Fruit fly (Drosophila melanogaster) whole organism, embryonic: ENCODE measurements around the gene ida.

Experiments used
- CG10267 ChIP-seq: fragments of 200-800 bp; sonication (Bioruptor generic); optimal IDR thresholded peaks from 2 replicates; lab custom pipeline; 2018; ENCODE audit warnings: missing biosample characterization, mild to moderate bottlenecking, missing genetic modification characterization, moderate library complexity
- CG11723 ChIP-seq: fragments of 200-800 bp; sonication (Bioruptor generic); optimal IDR thresholded peaks from 2 replicates; lab custom pipeline; 2017; ENCODE audit warnings: missing biosample characterization, mild to moderate bottlenecking, missing genetic modification characterization
- CG12236 ChIP-seq: fragments of 200-800 bp; sonication (Bioruptor generic); optimal IDR thresholded peaks from 2 replicates; lab custom pipeline; 2016; ENCODE audit warnings: missing biosample characterization, missing genetic modification characterization
- CG14014 ChIP-seq: fragments of 200-800 bp; sonication (Bioruptor generic); IDR thresholded peaks from 2 replicates; pipeline ENCODE4 v1.3.6; 2022; ENCODE audit warnings: missing biosample characterization, missing genetic modification characterization
- CG15011 ChIP-seq: fragments of 200-800 bp; sonication (Bioruptor generic); optimal IDR thresholded peaks from 3 replicates; lab custom pipeline; 2018; ENCODE audit warnings: missing biosample characterization, mild to moderate bottlenecking, missing genetic modification characterization
- CG17912 ChIP-seq: fragments of 200-800 bp; sonication (Bioruptor generic); optimal IDR thresholded peaks from 2 replicates; lab custom pipeline; 2018; ENCODE audit warnings: missing biosample characterization, mild to moderate bottlenecking, missing genetic modification characterization
- CG3407 ChIP-seq: fragments of 200-800 bp; sonication (Bioruptor generic); optimal IDR thresholded peaks from 2 replicates; lab custom pipeline; 2018; ENCODE audit warnings: missing biosample characterization, mild to moderate bottlenecking, missing genetic modification characterization
- CG3995 ChIP-seq: fragments of 200-800 bp; sonication (Bioruptor generic); optimal IDR thresholded peaks from 3 replicates; lab custom pipeline; 2016; ENCODE audit warnings: missing biosample characterization, missing genetic modification characterization
- CG4328 ChIP-seq: fragments of 200-800 bp; sonication (Bioruptor generic); optimal IDR thresholded peaks from 3 replicates; lab custom pipeline; 2017; ENCODE audit warnings: missing biosample characterization, missing genetic modification reagents, missing genetic modification characterization
- CG4404 ChIP-seq: fragments of 200-800 bp; sonication (Bioruptor generic); IDR thresholded peaks from 2 replicates; pipeline ENCODE4 v1.3.6; 2022; ENCODE audit warnings: missing biosample characterization, missing genetic modification characterization
- CG4820 ChIP-seq: fragments of 200-800 bp; sonication (Bioruptor generic); optimal IDR thresholded peaks from 3 replicates; lab custom pipeline; 2016; ENCODE audit warnings: missing biosample characterization, missing genetic modification characterization
- CG5953 ChIP-seq: fragments of 200-800 bp; sonication (Bioruptor generic); IDR thresholded peaks from 2 replicates; pipeline ENCODE4 v1.3.6; 2022; ENCODE audit warnings: missing biosample characterization, missing genetic modification characterization
- CG7556 ChIP-seq: fragments of 200-800 bp; sonication (Bioruptor generic); optimal IDR thresholded peaks from 2 replicates; lab custom pipeline; 2017; ENCODE audit warnings: missing biosample characterization, mild to moderate bottlenecking, missing genetic modification characterization
- CG7928 ChIP-seq: fragments of 200-800 bp; sonication (Bioruptor generic); optimal IDR thresholded peaks from 2 replicates; lab custom pipeline; 2017; ENCODE audit warnings: missing biosample characterization, mild to moderate bottlenecking, missing genetic modification characterization
- CG8924 ChIP-seq: fragments of 200-800 bp; optimal IDR thresholded peaks from 3 replicates; lab custom pipeline; 2019; ENCODE audit warnings: missing biosample characterization, mild to moderate bottlenecking, missing genetic modification characterization, moderate library complexity
- CG9215 ChIP-seq: fragments of 200-800 bp; sonication (Bioruptor generic); IDR thresholded peaks from 2 replicates; pipeline ENCODE4 v1.3.6; 2022; ENCODE audit warnings: missing biosample characterization, missing genetic modification characterization
- CG9817 ChIP-seq: fragments of 200-800 bp; sonication (Bioruptor generic); optimal IDR thresholded peaks from 2 replicates; lab custom pipeline; 2018; ENCODE audit warnings: missing biosample characterization, mild to moderate bottlenecking, missing genetic modification characterization, moderate library complexity
- Dbx ChIP-seq: fragments of 200-800 bp; sonication (Bioruptor generic); IDR thresholded peaks from 3 replicates; pipeline ENCODE4 v1.3.6; 2022; ENCODE audit warnings: missing biosample characterization, missing genetic modification characterization
- Dip3 ChIP-seq: fragments of 200-800 bp; sonication (Bioruptor generic); optimal IDR thresholded peaks from 3 replicates; lab custom pipeline; 2016; ENCODE audit warnings: missing biosample characterization, missing genetic modification characterization
- Dp ChIP-seq: fragments of 200-800 bp; sonication (Bioruptor generic); optimal IDR thresholded peaks from 2 replicates; lab custom pipeline; 2018; ENCODE audit warnings: missing biosample characterization, mild to moderate bottlenecking, missing genetic modification characterization, moderate library complexity
- Fer1 ChIP-seq: fragments of 200-800 bp; sonication (Bioruptor generic); optimal IDR thresholded peaks from 2 replicates; lab custom pipeline; 2017; ENCODE audit warnings: missing biosample characterization, mild to moderate bottlenecking, missing genetic modification characterization
- H2.0 ChIP-seq: fragments of 200-800 bp; sonication (Bioruptor generic); IDR thresholded peaks from 2 replicates; pipeline ENCODE4 v1.3.6; 2022; ENCODE audit warnings: missing biosample characterization, missing genetic modification characterization
- Hr3 ChIP-seq: fragments of 200-800 bp; sonication (Bioruptor generic); optimal IDR thresholded peaks from 3 replicates; lab custom pipeline; 2016; ENCODE audit warnings: missing biosample characterization, missing genetic modification characterization
- Hr51 ChIP-seq, 2 experiments: fragments of 200-800 bp; sonication (Bioruptor generic); optimal IDR thresholded peaks; 2 replicates in 1 of 2; 3 replicates in 1 of 2; lab custom pipeline; 2016 to 2018; ENCODE audit warnings: missing biosample characterization in 2 of 2, missing genetic modification characterization in 2 of 2, mild to moderate bottlenecking in 1 of 2, moderate library complexity in 1 of 2
- Hsf ChIP-seq: fragments of 200-800 bp; sonication (Bioruptor generic); optimal IDR thresholded peaks from 3 replicates; lab custom pipeline; 2016; ENCODE audit warnings: missing biosample characterization, missing genetic modification characterization
- Jarid2 ChIP-seq: fragments of 200-800 bp; sonication (Bioruptor generic); optimal IDR thresholded peaks from 3 replicates; lab custom pipeline; 2017; ENCODE audit warnings: mild to moderate bottlenecking, missing biosample characterization, missing genetic modification reagents, missing genetic modification characterization
- NFAT ChIP-seq: fragments of 200-800 bp; sonication (Bioruptor generic); IDR thresholded peaks from 2 replicates; pipeline ENCODE4 v1.3.6; 2022; ENCODE audit warnings: missing biosample characterization, missing genetic modification characterization
- Six4 ChIP-seq: fragments of 200-800 bp; sonication (Bioruptor generic); optimal IDR thresholded peaks from 2 replicates; lab custom pipeline; 2016; ENCODE audit warnings: missing biosample characterization, missing genetic modification characterization
- Spps ChIP-seq: fragments of 200-800 bp; sonication (Bioruptor generic); optimal IDR thresholded peaks from 2 replicates; lab custom pipeline; 2018; ENCODE audit warnings: missing biosample characterization, mild to moderate bottlenecking, missing genetic modification characterization
- ab ChIP-seq: fragments of 200-800 bp; sonication (Bioruptor generic); optimal IDR thresholded peaks from 2 replicates; lab custom pipeline; 2016; ENCODE audit warnings: missing biosample characterization, missing genetic modification characterization
- aop ChIP-seq: fragments of 200-800 bp; sonication (Bioruptor generic); IDR thresholded peaks from 2 replicates; pipeline ENCODE4 v1.3.6; 2022; ENCODE audit warnings: missing biosample characterization, missing genetic modification characterization
- ash1 ChIP-seq: fragments of 200-800 bp; sonication (Bioruptor generic); optimal IDR thresholded peaks from 2 replicates; lab custom pipeline; 2018; ENCODE audit warnings: missing biosample characterization, mild to moderate bottlenecking, missing genetic modification characterization
- bigmax ChIP-seq: fragments of 200-800 bp; sonication (Bioruptor generic); optimal IDR thresholded peaks from 2 replicates; lab custom pipeline; 2018; ENCODE audit warnings: missing biosample characterization, mild to moderate bottlenecking, missing genetic modification characterization
- chm ChIP-seq: fragments of 200-800 bp; sonication (Bioruptor generic); IDR thresholded peaks from 2 replicates; pipeline ENCODE4 v1.3.6; 2022; ENCODE audit warnings: missing biosample characterization, missing genetic modification characterization
- cwo ChIP-seq: fragments of 200-800 bp; sonication (Bioruptor generic); optimal IDR thresholded peaks from 3 replicates; lab custom pipeline; 2017; ENCODE audit warnings: missing biosample characterization, missing genetic modification characterization, mild to moderate bottlenecking, moderate library complexity, missing genetic modification reagents
- dpn ChIP-seq, 2 experiments: fragments of 200-800 bp; sonication (Bioruptor generic); optimal IDR thresholded peaks; 3 replicates each; lab custom pipeline; 2016; ENCODE audit warnings: missing biosample characterization in 2 of 2, missing genetic modification characterization in 2 of 2
- fd102C ChIP-seq: fragments of 200-800 bp; sonication (Bioruptor generic); optimal IDR thresholded peaks from 2 replicates; lab custom pipeline; 2018; ENCODE audit warnings: missing biosample characterization, mild to moderate bottlenecking, missing genetic modification characterization, moderate library complexity
- hkb ChIP-seq, 2 experiments: fragments of 200-800 bp in 1 of 2; fragments of >200 bp in 1 of 2; sonication (Bioruptor generic) in 1 of 2; IDR thresholded peaks in 1 of 2; optimal IDR thresholded peaks in 1 of 2; 2 replicates each; pipeline versions ENCODE4 v1.3.6 to Lab custom; 2017 to 2022; ENCODE audit warnings: missing biosample characterization in 1 of 2, missing genetic modification characterization in 1 of 2
- lab ChIP-seq: fragments of 200-800 bp; sonication (Bioruptor generic); optimal IDR thresholded peaks from 3 replicates; lab custom pipeline; 2017; ENCODE audit warnings: missing biosample characterization, missing genetic modification characterization, mild to moderate bottlenecking, moderate library complexity, missing genetic modification reagents
- lbe ChIP-seq: fragments of 200-800 bp; sonication (Bioruptor generic); optimal IDR thresholded peaks from 2 replicates; lab custom pipeline; 2016; ENCODE audit warnings: missing biosample characterization, mild to moderate bottlenecking, missing genetic modification characterization
- lmd ChIP-seq: fragments of 200-800 bp; sonication (Bioruptor generic); IDR thresholded peaks from 2 replicates; pipeline ENCODE4 v1.3.6; 2022; ENCODE audit warnings: missing biosample characterization, missing genetic modification characterization
- mam ChIP-seq: fragments of 200-800 bp; sonication (Bioruptor generic); optimal IDR thresholded peaks from 3 replicates; lab custom pipeline; 2016; ENCODE audit warnings: missing biosample characterization, missing genetic modification characterization
- mld ChIP-seq: fragments of 200-800 bp; sonication (Bioruptor generic); IDR thresholded peaks from 3 replicates; pipeline ENCODE4 v1.3.6; 2022; ENCODE audit warnings: missing biosample characterization, missing genetic modification characterization; ENCODE audit not compliant: partially characterized antibody
- nerfin-1 ChIP-seq: fragments of 200-800 bp; sonication (Bioruptor generic); optimal IDR thresholded peaks from 3 replicates; lab custom pipeline; 2019; ENCODE audit warnings: missing biosample characterization, mild to moderate bottlenecking, missing genetic modification characterization, moderate library complexity
- odd ChIP-seq: fragments of 200-800 bp; sonication (Bioruptor generic); optimal IDR thresholded peaks from 2 replicates; lab custom pipeline; 2017; ENCODE audit warnings: missing biosample characterization, mild to moderate bottlenecking, missing genetic modification characterization
- onecut ChIP-seq: fragments of 200-800 bp; sonication (Bioruptor generic); IDR thresholded peaks from 2 replicates; pipeline ENCODE4 v1.3.6; 2022; ENCODE audit warnings: missing biosample characterization, missing genetic modification characterization
- psq ChIP-seq: fragments of 200-800 bp; sonication (Bioruptor generic); optimal IDR thresholded peaks from 2 replicates; lab custom pipeline; 2017; ENCODE audit warnings: missing biosample characterization, missing genetic modification characterization
- shn ChIP-seq: fragments of 200-800 bp; sonication (Bioruptor generic); optimal IDR thresholded peaks from 3 replicates; lab custom pipeline; 2016; ENCODE audit warnings: missing biosample characterization, missing genetic modification characterization
- sqz ChIP-seq: fragments of 200-800 bp; sonication (Bioruptor generic); optimal IDR thresholded peaks from 3 replicates; lab custom pipeline; 2018; ENCODE audit warnings: missing biosample characterization, mild to moderate bottlenecking, missing genetic modification characterization
- vfl ChIP-seq: fragments of 200-800 bp; sonication (Bioruptor generic); optimal IDR thresholded peaks from 2 replicates; lab custom pipeline; 2016; ENCODE audit warnings: missing biosample characterization, missing genetic modification characterization

The ida gene

dm6 chr3L:3952468-3952867 lies 47.3 kb downstream of the ida start, which contains the start of gene CG14984 (continued):
- TF ChIP-seq CG3407 = no peak
- peak; percentile 26 for TF ChIP-seq Dip3
- TF ChIP-seq CG7928 (GFP tag; lab: Kevin White, UChicago) = peak; percentile 5
- TF ChIP-seq CG9215 = peak; percentile 58
- TF ChIP-seq vfl (GFP tag; lab: Kevin White, UChicago) = no peak
- TF ChIP-seq CG12236 (GFP tag; lab: Kevin White, UChicago) = no peak
- peak; percentile 49 for TF ChIP-seq mam (GFP tag; lab: Kevin White, UChicago)
- TF ChIP-seq CG4404 (GFP tag; lab: Robert Waterston, UW) = peak; percentile 43; the same call in 1 of the 2 replicates
- TF ChIP-seq Hr51 (GFP tag; optimal IDR thresholded peaks at IDR 0.05; lab: Kevin White, UChicago) = peak in 1 of 2 experiments; percentile 11
- TF ChIP-seq fd102C (GFP tag; lab: Kevin White, UChicago) = no peak
- TF ChIP-seq CG11723 (GFP tag; lab: Kevin White, UChicago) = no peak
- TF ChIP-seq CG5953 (GFP tag; lab: Robert Waterston, UW) = no peak
- no peak for TF ChIP-seq Spps (tag; lab: Kevin White, UChicago)
- peak; percentile 12 for TF ChIP-seq Six4
- no peak for TF ChIP-seq bigmax (GFP tag; lab: Kevin White, UChicago)
- TF ChIP-seq odd (GFP tag; lab: Kevin White, UChicago) = no peak
- TF ChIP-seq chm (GFP tag; lab: Robert Waterston, UW) = no peak
- no peak for TF ChIP-seq CG17912
- TF ChIP-seq cwo (GFP tag; lab: Kevin White, UChicago) = peak; percentile 63
- TF ChIP-seq Dp (GFP tag; lab: Kevin White, UChicago) = no peak
- peak; percentile 79 for TF ChIP-seq Dbx (GFP tag; lab: Robert Waterston, UW)
- TF ChIP-seq CG15011 (GFP tag; lab: Kevin White, UChicago) = peak; percentile 44
- no peak for TF ChIP-seq onecut (GFP tag; lab: Robert Waterston, UW)
- no peak for TF ChIP-seq sqz (GFP tag; lab: Kevin White, UChicago)
- TF ChIP-seq hkb (optimal IDR thresholded peaks at IDR 0.05; lab: Kevin White, UChicago) = no peak
- TF ChIP-seq hkb (GFP tag; IDR thresholded peaks at IDR 0.05; lab: Robert Waterston, UW) = peak; percentile 30; the same call in 1 of the 2 replicates
- TF ChIP-seq Jarid2 (GFP tag; lab: Kevin White, UChicago) = no peak
- TF ChIP-seq Hr3 (GFP tag; lab: Kevin White, UChicago) = no peak
- TF ChIP-seq Hsf (GFP tag; lab: Kevin White, UChicago) = peak; percentile 13
- TF ChIP-seq CG4328 = no peak
- TF ChIP-seq Fer1 (GFP tag; lab: Kevin White, UChicago) = peak; percentile 63
- peak; percentile 32 to 42 for TF ChIP-seq dpn (GFP tag; optimal IDR thresholded peaks at IDR 0.05; lab: Kevin White, UChicago)
- TF ChIP-seq CG9817 = peak; percentile 19
- no peak for TF ChIP-seq ab (GFP tag; lab: Kevin White, UChicago)
- TF ChIP-seq H2.0 (GFP tag; lab: Robert Waterston, UW) = no peak
- no peak for TF ChIP-seq aop
- TF ChIP-seq CG10267 = peak; percentile 18
- no peak for TF ChIP-seq CG3995 (GFP tag; lab: Kevin White, UChicago)
- TF ChIP-seq nerfin-1 (tag; lab: Kevin White, UChicago) = no peak
- TF ChIP-seq CG14014 (GFP tag; lab: Robert Waterston, UW) = peak; percentile 45; the same call in 1 of the 2 replicates
- no peak for TF ChIP-seq mld
- peak; percentile 69 for TF ChIP-seq lmd (GFP tag; lab: Robert Waterston, UW)
- peak; percentile 73 for TF ChIP-seq lab
- TF ChIP-seq CG4820 (GFP tag; lab: Kevin White, UChicago) = peak; percentile 19
- TF ChIP-seq CG8924 (tag; lab: Kevin White, UChicago) = no peak
- peak; percentile 67 for TF ChIP-seq lbe (GFP tag; lab: Kevin White, UChicago)
- peak; percentile 16 for TF ChIP-seq shn (GFP tag; lab: Kevin White, UChicago)
- peak; percentile 35 for TF ChIP-seq CG7556 (GFP tag; lab: Kevin White, UChicago)
- TF ChIP-seq psq (GFP tag; lab: Kevin White, UChicago) = no peak
- no peak for TF ChIP-seq ash1 (GFP tag; lab: Kevin White, UChicago)
- TF ChIP-seq NFAT (GFP tag; lab: Robert Waterston, UW) = peak; percentile 44
